Fruit fly (Drosophila melanogaster) whole organism, prepupa: ENCODE data around the gene Rac1.
A peak's percentile ranks its signal among the peaks of the same experiment; 100 is the strongest.

Source experiments
- CG11902 ChIP-seq: fragments of 200-800 bp; sonication (Bioruptor generic); optimal IDR thresholded peaks from 3 replicates; lab custom pipeline; 2016; ENCODE audit warnings: missing biosample characterization, missing genetic modification characterization
- CG15336 ChIP-seq: fragments of 200-800 bp; sonication (Bioruptor generic); IDR thresholded peaks from 2 replicates; pipeline ENCODE4 v1.3.6; 2022; ENCODE audit warnings: missing biosample characterization, missing genetic modification characterization
- CG16779 ChIP-seq: fragments of 200-800 bp; sonication (Bioruptor generic); optimal IDR thresholded peaks from 3 replicates; lab custom pipeline; 2017; ENCODE audit warnings: missing biosample characterization, mild to moderate bottlenecking, missing genetic modification characterization
- CG4318 ChIP-seq: fragments of 200-800 bp; sonication (Bioruptor generic); optimal IDR thresholded peaks from 3 replicates; lab custom pipeline; 2017; ENCODE audit warnings: missing biosample characterization, mild to moderate bottlenecking, missing genetic modification characterization
- CG8319 ChIP-seq: fragments of 200-800 bp; sonication (Bioruptor generic); optimal IDR thresholded peaks from 3 replicates; lab custom pipeline; 2016; ENCODE audit warnings: missing biosample characterization, missing genetic modification characterization
- Eip78C ChIP-seq: fragments of 200-800 bp; sonication (Bioruptor generic); peaks from one replicate; lab custom pipeline; 2016; ENCODE audit warnings: missing biosample characterization, missing genetic modification characterization
- Gug ChIP-seq: fragments of 200-800 bp; sonication (Bioruptor generic); IDR thresholded peaks from 2 replicates; pipeline ENCODE4 v1.3.6; 2022; ENCODE audit warnings: missing biosample characterization, missing genetic modification characterization
- Hr39 ChIP-seq: fragments of 200-800 bp; sonication (Bioruptor generic); optimal IDR thresholded peaks from 2 replicates; lab custom pipeline; 2016; ENCODE audit warnings: missing biosample characterization, missing genetic modification characterization
- OdsH ChIP-seq: fragments of 200-800 bp; sonication (Bioruptor generic); optimal IDR thresholded peaks from 3 replicates; lab custom pipeline; 2016; ENCODE audit warnings: missing biosample characterization, missing genetic modification characterization
- Sox15 ChIP-seq: fragments of 200-800 bp; sonication (Bioruptor generic); optimal IDR thresholded peaks from 3 replicates; lab custom pipeline; 2016; ENCODE audit warnings: missing biosample characterization, missing genetic modification characterization
- cyc ChIP-seq: fragments of 200-800 bp; sonication (Bioruptor generic); optimal IDR thresholded peaks from 3 replicates; lab custom pipeline; 2016; ENCODE audit warnings: missing biosample characterization, missing genetic modification characterization
- net ChIP-seq: fragments of 200-800 bp; sonication (Bioruptor generic); optimal IDR thresholded peaks from 3 replicates; lab custom pipeline; 2016; ENCODE audit warnings: missing biosample characterization, missing genetic modification characterization
- pdm3 ChIP-seq: fragments of 200-800 bp; sonication (Bioruptor generic); optimal IDR thresholded peaks from 3 replicates; lab custom pipeline; 2016; ENCODE audit warnings: missing biosample characterization, missing genetic modification characterization
- svp ChIP-seq: fragments of 200-800 bp; sonication (Bioruptor generic); peaks from one replicate; lab custom pipeline; 2016; ENCODE audit warnings: missing biosample characterization, missing genetic modification characterization
- topi ChIP-seq: fragments of 200-800 bp; sonication (Bioruptor generic); optimal IDR thresholded peaks from 3 replicates; lab custom pipeline; 2016; ENCODE audit warnings: missing biosample characterization, missing genetic modification characterization

Rac1 gene

dm6 chr3L:1256061-1256780 is 46.3 kb downstream of the Rac1 start, which contains the start of gene tfc (continued):
- TF ChIP-seq pdm3 (no peak), Gug (GFP tag; lab: Robert Waterston, UW) (no peak), OdsH (no peak), Sox15 (GFP tag; lab: Kevin White, UChicago) (no peak), Eip78C (GFP tag; lab: Kevin White, UChicago) (peak; percentile 72)

dm6 chr3L:1251712-1252111 is 50.8 kb downstream of the Rac1 start, which contains the start of the genes CG9130 and CG9133:
Gene CG9130 (plus strand): TSS chr3L:1252012.
Gene CG9133 (plus strand): TSS chr3L:1252012.
- TF ChIP-seq topi (no peak), Eip78C (GFP tag; lab: Kevin White, UChicago) (no peak), net (GFP tag; lab: Kevin White, UChicago) (no peak), cyc (GFP tag; lab: Kevin White, UChicago) (no peak), CG15336 (GFP tag; lab: Robert Waterston, UW) (no peak), CG11902 (GFP tag; lab: Kevin White, UChicago) (no peak), Hr39 (GFP tag; lab: Kevin White, UChicago) (no peak), CG8319 (no peak), svp (GFP tag; lab: Kevin White, UChicago) (no peak), CG16779 (tag; lab: Kevin White, UChicago) (no peak), CG4318 (GFP tag; lab: Kevin White, UChicago) (no peak)
- TF ChIP-seq, all 60 proteins: peak for 0
